Fruit fly (Drosophila melanogaster): ENCODE measurements around the gene CG43059.

CG43059 gene

dm6 chr3L:8360643-8361110 is 41.9 kb upstream of the CG43059 start, which contains the start of gene Idh (continued):
- peak in 1 of 2 experiments; percentile 32 for TF ChIP-seq ss (GFP tag; optimal IDR thresholded peaks at IDR 0.05)
- TF ChIP-seq Blimp-1 (GFP tag; optimal IDR thresholded peaks at IDR 0.05) = peak; percentile 25
- TF ChIP-seq Sox14 (GFP tag; optimal IDR thresholded peaks at IDR 0.05) = no peak
- TF ChIP-seq CG32006 (GFP tag; optimal IDR thresholded peaks at IDR 0.05) = no peak
- TF ChIP-seq eg (GFP tag; IDR thresholded peaks at IDR 0.05) = no peak; the same call in 2 of the 3 replicates
- TF ChIP-seq fd85E (GFP tag; optimal IDR thresholded peaks at IDR 0.05) = no peak
- TF ChIP-seq dac (GFP tag; optimal IDR thresholded peaks at IDR 0.05) = no peak
- no peak for TF ChIP-seq CG8632 (GFP tag; optimal IDR thresholded peaks at IDR 0.05)
- TF ChIP-seq fd59A (GFP tag; optimal IDR thresholded peaks at IDR 0.05) = no peak
- TF ChIP-seq CG34406 (GFP tag; optimal IDR thresholded peaks at IDR 0.05) = peak; percentile 18
- TF ChIP-seq CG6854 (GFP tag; optimal IDR thresholded peaks at IDR 0.05) = peak; percentile 40
- TF ChIP-seq CG11762 (GFP tag; optimal IDR thresholded peaks at IDR 0.05; ENCODE audit: insufficient read depth) = no peak
- no peak for TF ChIP-seq CG16779 (tag; optimal IDR thresholded peaks at IDR 0.05)
- no peak for TF ChIP-seq CG11294 (GFP tag; IDR thresholded peaks at IDR 0.05)
- peak; percentile 63 for TF ChIP-seq Eip75B (GFP tag; optimal IDR thresholded peaks at IDR 0.05)
- no peak for TF ChIP-seq CG8319 (GFP tag; optimal IDR thresholded peaks at IDR 0.05)
- TF ChIP-seq Lpt (GFP tag; optimal IDR thresholded peaks at IDR 0.05) = peak; percentile 17
- no peak for TF ChIP-seq cyc (GFP tag; optimal IDR thresholded peaks at IDR 0.05)
- TF ChIP-seq net (GFP tag; optimal IDR thresholded peaks at IDR 0.05) = peak; percentile 63
- TF ChIP-seq Met (GFP tag; optimal IDR thresholded peaks at IDR 0.05) = peak; percentile 20
- no peak for TF ChIP-seq Sox15 (GFP tag; optimal IDR thresholded peaks at IDR 0.05)

dm6 chr3L:8360063-8360642 is 41.4 kb upstream of the CG43059 start:
- no peak for TF ChIP-seq Hr4 (GFP tag; optimal IDR thresholded peaks at IDR 0.05)
- TF ChIP-seq dsx (GFP tag; optimal IDR thresholded peaks at IDR 0.05; ENCODE audit: poor library complexity, severe bottlenecking) = peak; percentile 20
- TF ChIP-seq CG11902 (GFP tag; optimal IDR thresholded peaks at IDR 0.05) = no peak
- peak; percentile 78 to 89 for TF ChIP-seq ss (GFP tag; optimal IDR thresholded peaks at IDR 0.05)
- TF ChIP-seq Eip93F (GFP tag; optimal IDR thresholded peaks at IDR 0.05) = peak; percentile 44
- TF ChIP-seq esn (GFP tag; optimal IDR thresholded peaks at IDR 0.05) = no peak
- peak; percentile 61; the same call in 2 of the 3 replicates for TF ChIP-seq CG8119 (GFP tag; IDR thresholded peaks at IDR 0.05)
- peak; percentile 8; the same call in 1 of the 2 replicates for TF ChIP-seq CG11294 (GFP tag; IDR thresholded peaks at IDR 0.05)
- TF ChIP-seq CG6276 (GFP tag; optimal IDR thresholded peaks at IDR 0.05) = peak; percentile 84
- TF ChIP-seq CG6808 (GFP tag; optimal IDR thresholded peaks at IDR 0.05) = peak; percentile 78
- peak; percentile 33; the same call in 2 of the 3 replicates for TF ChIP-seq CG6163 (GFP tag; IDR thresholded peaks at IDR 0.05)
- peak; percentile 67 for TF ChIP-seq CG9139 (GFP tag; optimal IDR thresholded peaks at IDR 0.05)
- no peak for TF ChIP-seq Eip75B (GFP tag; optimal IDR thresholded peaks at IDR 0.05)
- peak; percentile 26 for TF ChIP-seq Lpt (GFP tag; optimal IDR thresholded peaks at IDR 0.05)
- peak; percentile 10 for TF ChIP-seq fd59A (GFP tag; optimal IDR thresholded peaks at IDR 0.05)
- TF ChIP-seq CG32006 (GFP tag; optimal IDR thresholded peaks at IDR 0.05) = peak; percentile 44
- no peak for TF ChIP-seq CG6792 (GFP tag; optimal IDR thresholded peaks at IDR 0.05)
- peak; percentile 25 for TF ChIP-seq CG3032 (tag; optimal IDR thresholded peaks at IDR 0.05)
- peak; percentile 59 for TF ChIP-seq CG10669 (GFP tag; optimal IDR thresholded peaks at IDR 0.05)
- TF ChIP-seq Hr39 (GFP tag; optimal IDR thresholded peaks at IDR 0.05) = no peak
- TF ChIP-seq salr (GFP tag; optimal IDR thresholded peaks at IDR 0.05) = peak; percentile 39 to 51
- no peak for TF ChIP-seq svp (GFP tag)
- TF ChIP-seq CG1621 (tag; optimal IDR thresholded peaks at IDR 0.05) = peak; percentile 48
- TF ChIP-seq CG7368 (GFP tag; optimal IDR thresholded peaks at IDR 0.05) = peak; percentile 19
- peak; percentile 6 for TF ChIP-seq CG16779 (tag; optimal IDR thresholded peaks at IDR 0.05)
- TF ChIP-seq eg (GFP tag; IDR thresholded peaks at IDR 0.05) = peak; percentile 55; the same call in 2 of the 3 replicates
- TF ChIP-seq Ets96B (tag; optimal IDR thresholded peaks at IDR 0.05) = peak; percentile 47
- TF ChIP-seq spab (GFP tag; optimal IDR thresholded peaks at IDR 0.05) = peak; percentile 66

Measured in whole organism, prepupa.